Worm (Caenorhabditis elegans) whole organism, early embryonic: ENCODE measurements around the gene adt-1.

ENCODE experiments used
- B0310.2 ChIP-seq: sonication (generic microtip); optimal IDR thresholded peaks from 2 replicates; lab custom pipeline; 2016; ENCODE audit warnings: mild to moderate bottlenecking, missing genetic modification characterization, missing compliant biosample characterization
- ama-1 ChIP-seq: fragments of 150-350 bp; optimal IDR thresholded peaks from 2 replicates; lab custom pipeline; 2014
- ceh-13 ChIP-seq: fragments of 200-800 bp; sonication (Bioruptor generic); optimal IDR thresholded peaks from 2 replicates; lab custom pipeline; 2018; ENCODE audit warnings: mild to moderate bottlenecking, missing genetic modification characterization, missing compliant biosample characterization
- flt-1 ChIP-seq: fragments of 200-800 bp; sonication (Bioruptor generic); IDR thresholded peaks from 2 replicates; pipeline ENCODE4 v1.3.6; 2022; ENCODE audit warnings: missing genetic modification characterization, missing compliant biosample characterization
- hmbx-1 ChIP-seq: sonication (generic microtip); optimal IDR thresholded peaks from 2 replicates; lab custom pipeline; 2016; ENCODE audit warnings: mild to moderate bottlenecking, missing genetic modification characterization, missing compliant biosample characterization
- hmg-4 ChIP-seq: fragments of 200-800 bp; sonication (Bioruptor generic); optimal IDR thresholded peaks from 2 replicates; lab custom pipeline; 2018; ENCODE audit warnings: mild to moderate bottlenecking, missing genetic modification characterization, missing compliant biosample characterization
- pes-1 ChIP-seq: fragments of 200-800 bp; sonication (Bioruptor generic); IDR thresholded peaks from 2 replicates; pipeline ENCODE4 v1.3.6; 2022; ENCODE audit warnings: missing genetic modification reagents, missing genetic modification characterization, missing compliant biosample characterization
- scrt-1 ChIP-seq: fragments of 200-800 bp; sonication (Bioruptor generic); IDR thresholded peaks from 2 replicates; pipeline ENCODE4 v1.3.6; 2022; ENCODE audit warnings: missing genetic modification characterization, missing compliant biosample characterization
- sea-1 ChIP-seq: fragments of 200-800 bp; sonication (Bioruptor generic); conservative IDR thresholded peaks from 2 replicates; pipeline ENCODE4 v1.3.6; 2022; ENCODE audit warnings: missing genetic modification characterization, missing compliant biosample characterization

- no peak for TF ChIP-seq B0310.2
- TF ChIP-seq hmg-4 (GFP tag; lab: Kevin White, UChicago) = no peak
- no peak for TF ChIP-seq ama-1 (lab: Kevin White, UChicago)
- no peak for TF ChIP-seq flt-1 (GFP tag; lab: Robert Waterston, UW)
- no peak for TF ChIP-seq ceh-13 (GFP tag; lab: Kevin White, UChicago)
- TF ChIP-seq sea-1 (GFP tag; lab: Robert Waterston, UW) = no peak
- TF ChIP-seq hmbx-1 (tag; lab: Kevin White, UChicago) = no peak
- no peak for TF ChIP-seq scrt-1 (GFP tag; lab: Robert Waterston, UW)
- no peak for TF ChIP-seq pes-1 (GFP tag; lab: Robert Waterston, UW)
Observed at ce11 chrX:12642952-12643351, 35.7 kb upstream of the adt-1 start.
